Worm (Caenorhabditis elegans): ENCODE measurements around the gene rha-2.
A peak's percentile ranks its signal among the peaks of the same experiment; 100 is the strongest.

Gene rha-2

DNA sequence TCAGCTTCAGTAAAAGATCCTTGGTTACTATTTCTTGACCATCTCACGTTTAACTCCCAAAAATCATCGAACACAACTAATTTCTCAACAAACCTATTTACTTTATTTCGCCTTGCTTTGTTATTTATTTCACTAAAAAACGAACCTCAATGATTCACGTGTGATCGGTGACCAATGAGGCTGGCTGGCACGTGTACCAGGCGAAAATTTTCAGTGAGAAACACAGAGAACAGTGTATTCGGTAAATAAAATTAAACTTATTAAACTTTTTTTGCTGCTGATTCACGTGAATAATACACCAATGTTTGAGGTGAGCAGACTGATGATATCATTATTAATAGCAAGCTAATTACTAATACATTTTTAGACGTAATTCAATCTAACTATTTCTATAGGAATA lies 41.0 kb upstream of the rha-2 start:
- TF ChIP-seq elt-2 (tag; optimal IDR thresholded peaks at IDR 0.05) (no peak), fkh-2 (tag; optimal IDR thresholded peaks at IDR 0.05) (no peak), unc-62 (GFP tag; optimal IDR thresholded peaks at IDR 0.05) (no peak), snpc-4 (tag; optimal IDR thresholded peaks at IDR 0.05) (no peak), mml-1 (tag; optimal IDR thresholded peaks at IDR 0.05) (peak; percentile 71), egl-5 (tag; optimal IDR thresholded peaks at IDR 0.05) (no peak), R02D3.7 (tag; optimal IDR thresholded peaks at IDR 0.05) (no peak), lin-15B (tag; optimal IDR thresholded peaks at IDR 0.05) (no peak), mdl-1 (tag; optimal IDR thresholded peaks at IDR 0.05) (no peak), nhr-25 (tag; optimal IDR thresholded peaks at IDR 0.05) (peak; percentile 7), daf-12 (tag; optimal IDR thresholded peaks at IDR 0.05) (no peak), nhr-12 (tag; optimal IDR thresholded peaks at IDR 0.05) (no peak), nhr-76 (tag; optimal IDR thresholded peaks at IDR 0.05) (no peak), hmg-11 (tag; optimal IDR thresholded peaks at IDR 0.05) (no peak), ama-1 (optimal IDR thresholded peaks at IDR 0.05) (no peak), fkh-10 (GFP tag; optimal IDR thresholded peaks at IDR 0.05) (no peak), nfya-1 (tag; optimal IDR thresholded peaks at IDR 0.05; ENCODE audit: insufficient read depth) (peak; percentile 5), elt-3 (tag; optimal IDR thresholded peaks at IDR 0.05) (no peak), fos-1 (tag; optimal IDR thresholded peaks at IDR 0.05) (no peak)

DNA sequence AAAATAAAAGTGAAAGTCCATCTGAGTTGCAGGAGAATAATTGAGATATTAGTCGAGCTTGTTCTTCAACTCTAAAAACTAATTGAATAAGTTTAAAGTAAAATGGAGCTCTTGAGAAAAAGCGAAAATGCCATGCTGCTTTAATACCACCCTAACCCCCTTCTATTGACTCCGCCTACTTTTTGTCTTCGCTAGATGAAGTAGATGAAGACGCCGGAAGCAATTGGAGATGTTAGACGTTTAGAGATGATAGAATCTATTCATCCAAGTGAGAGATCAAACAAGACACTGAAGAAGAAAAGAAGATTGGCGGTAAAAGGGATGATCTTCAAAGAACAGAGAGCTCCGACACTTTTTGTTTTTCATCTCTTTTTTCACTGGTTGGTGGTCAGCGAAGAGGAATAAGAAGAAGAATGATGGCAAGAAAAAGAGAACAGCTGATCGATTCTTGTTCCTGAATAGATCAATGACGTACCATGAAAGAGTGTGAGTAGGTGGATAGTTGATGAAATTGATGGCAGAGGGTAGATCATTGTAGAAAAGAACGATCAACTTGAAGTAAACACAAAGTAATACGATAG lies 40.1 kb upstream of the rha-2 start:
- TF ChIP-seq unc-39 (tag; optimal IDR thresholded peaks at IDR 0.05) (no peak), elt-3 (tag; optimal IDR thresholded peaks at IDR 0.05) (no peak), nhr-28 (tag; optimal IDR thresholded peaks at IDR 0.05) (no peak), sea-2 (GFP tag; optimal IDR thresholded peaks at IDR 0.05) (no peak), lin-39 (tag; optimal IDR thresholded peaks at IDR 0.05) (peak; percentile 24), R02D3.7 (tag; optimal IDR thresholded peaks at IDR 0.05) (no peak), unc-62 (GFP tag; optimal IDR thresholded peaks at IDR 0.05) (no peak), lin-15B (tag; optimal IDR thresholded peaks at IDR 0.05) (no peak), mml-1 (tag; optimal IDR thresholded peaks at IDR 0.05) (no peak), lsy-12 (tag; optimal IDR thresholded peaks at IDR 0.05) (no peak), nhr-25 (tag; optimal IDR thresholded peaks at IDR 0.05) (peak; percentile 2), mdl-1 (tag; optimal IDR thresholded peaks at IDR 0.05) (no peak), nhr-23 (tag; optimal IDR thresholded peaks at IDR 0.05) (no peak), egl-5 (tag; optimal IDR thresholded peaks at IDR 0.05) (no peak), ztf-4 (tag; optimal IDR thresholded peaks at IDR 0.05) (no peak), ztf-11 (tag; optimal IDR thresholded peaks at IDR 0.05) (no peak), elt-2 (tag; optimal IDR thresholded peaks at IDR 0.05) (no peak), nhr-76 (tag; optimal IDR thresholded peaks at IDR 0.05) (no peak), nhr-43 (tag; optimal IDR thresholded peaks at IDR 0.05; ENCODE audit: poor library complexity, severe bottlenecking) (peak; percentile 49), eor-1 (tag; optimal IDR thresholded peaks at IDR 0.05) (no peak), aly-2 (tag; optimal IDR thresholded peaks at IDR 0.05) (no peak), nhr-67 (tag; optimal IDR thresholded peaks at IDR 0.05) (no peak)

DNA sequence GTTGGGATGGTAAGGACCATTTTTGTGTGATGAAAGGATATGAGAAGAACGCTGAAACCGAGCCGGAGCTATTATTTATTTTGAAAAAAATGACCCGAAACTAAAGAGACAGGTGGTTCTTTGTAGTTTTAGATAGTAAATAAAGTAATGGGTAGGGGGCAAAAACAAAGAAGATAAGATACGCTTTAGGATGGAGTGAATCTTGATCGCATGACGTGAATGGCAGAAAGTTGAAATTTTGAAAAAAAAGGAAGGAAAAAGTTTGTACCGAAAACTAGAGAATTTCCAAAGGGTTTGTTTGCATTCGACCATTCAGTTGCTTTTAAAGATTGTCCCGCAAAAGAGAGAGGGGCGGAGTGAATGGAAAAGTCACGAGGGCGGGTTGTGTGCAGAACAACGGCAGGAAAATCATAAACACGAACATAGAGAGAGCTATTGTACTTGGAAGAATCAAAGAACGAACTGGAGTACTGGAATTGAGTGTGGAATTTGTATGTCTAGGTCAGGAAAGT lies 39.6 kb upstream of the rha-2 start, which contains the start of gene F22B7.9:
F22B7.9 (minus strand) TSS at position 51 of the 512 bp plus-strand sequence.
- no peak for TF ChIP-seq lin-15B (tag; optimal IDR thresholded peaks at IDR 0.05)
- no peak for TF ChIP-seq fkh-10 (GFP tag; optimal IDR thresholded peaks at IDR 0.05)
- TF ChIP-seq unc-39 (tag; optimal IDR thresholded peaks at IDR 0.05), result no peak
- no peak for TF ChIP-seq R02D3.7 (tag; optimal IDR thresholded peaks at IDR 0.05)
- no peak for TF ChIP-seq nhr-43 (tag; optimal IDR thresholded peaks at IDR 0.05; ENCODE audit: poor library complexity, severe bottlenecking)
- TF ChIP-seq pqm-1 (tag; optimal IDR thresholded peaks at IDR 0.05), result peak; percentile 64
- no peak for TF ChIP-seq nhr-76 (tag; optimal IDR thresholded peaks at IDR 0.05)
- peak; percentile 30 for TF ChIP-seq ama-1 (optimal IDR thresholded peaks at IDR 0.05)
- TF ChIP-seq pha-4 (tag; optimal IDR thresholded peaks at IDR 0.05), result peak; percentile 95
- TF ChIP-seq nfya-1 (tag; optimal IDR thresholded peaks at IDR 0.05; ENCODE audit: insufficient read depth), result peak; percentile 18
- no peak for TF ChIP-seq egl-27 (tag; optimal IDR thresholded peaks at IDR 0.05)
- TF ChIP-seq mdl-1 (tag; optimal IDR thresholded peaks at IDR 0.05), result no peak
- TF ChIP-seq jun-1 (tag; optimal IDR thresholded peaks at IDR 0.05), result peak; percentile 50
- peak; percentile 50 for TF ChIP-seq elt-2 (tag; optimal IDR thresholded peaks at IDR 0.05)
- TF ChIP-seq sea-2 (GFP tag; optimal IDR thresholded peaks at IDR 0.05), result no peak
- no peak for TF ChIP-seq ztf-11 (tag; optimal IDR thresholded peaks at IDR 0.05)
- TF ChIP-seq aly-2 (tag; optimal IDR thresholded peaks at IDR 0.05), result no peak

All from whole organism, L3 larva.